Worm (Caenorhabditis elegans): ENCODE results near the gene lin-42.

The lin-42 gene

DNA sequence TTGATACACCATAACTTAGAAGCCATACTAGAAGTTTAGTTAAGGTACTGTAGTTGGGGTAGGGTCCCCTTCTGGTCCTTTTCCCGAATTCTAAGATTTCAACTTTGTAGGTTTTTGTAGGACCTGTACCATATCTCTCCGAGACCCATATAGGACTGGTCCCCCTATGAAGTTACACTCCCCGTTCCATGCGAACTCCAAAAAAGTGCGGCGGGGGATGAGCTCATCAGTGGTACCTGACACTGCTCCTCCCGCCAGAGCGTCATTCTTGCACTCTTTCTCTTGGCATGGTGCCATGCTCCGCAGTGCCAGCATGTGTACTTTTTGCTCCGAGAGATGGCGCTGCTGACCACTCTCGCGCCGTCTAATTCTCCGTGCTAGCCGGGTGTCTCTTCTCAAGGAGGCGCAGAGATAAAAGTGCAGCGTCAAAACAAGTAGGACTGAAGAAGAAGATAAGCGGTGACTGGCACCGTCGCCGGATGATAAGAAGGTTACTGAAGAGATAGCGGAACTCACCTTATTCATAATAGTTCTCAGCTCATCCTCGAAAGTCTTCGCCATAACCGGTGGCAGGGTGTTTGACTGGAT, 12.6 kb downstream of the lin-42 start:
- TF ChIP-seq tbx-7 (tag; optimal IDR thresholded peaks at IDR 0.05) (no peak), dve-1 (tag; optimal IDR thresholded peaks at IDR 0.05) (no peak), mec-3 (tag; optimal IDR thresholded peaks at IDR 0.05; ENCODE audit: borderline replicate concordance) (no peak), pat-9 (tag; optimal IDR thresholded peaks at IDR 0.05) (no peak), fax-1 (tag; optimal IDR thresholded peaks at IDR 0.05) (no peak), tbx-2 (tag; optimal IDR thresholded peaks at IDR 0.05) (peak; percentile 18), ceh-48 (tag; optimal IDR thresholded peaks at IDR 0.05) (no peak), fkh-6 (tag; optimal IDR thresholded peaks at IDR 0.05) (no peak), Y22D7AL.16 (tag; optimal IDR thresholded peaks at IDR 0.05) (no peak), ceh-45 (GFP tag; IDR thresholded peaks at IDR 0.05) (no peak), unc-55 (GFP tag; optimal IDR thresholded peaks at IDR 0.05) (no peak), sox-2 (GFP tag; IDR thresholded peaks at IDR 0.05) (no peak), pqm-1 (tag; optimal IDR thresholded peaks at IDR 0.05) (no peak), dmd-4 (tag; optimal IDR thresholded peaks at IDR 0.05; ENCODE audit: borderline replicate concordance) (no peak), ceh-24 (tag; optimal IDR thresholded peaks at IDR 0.05) (no peak), F13H6.1 (tag; optimal IDR thresholded peaks at IDR 0.05) (peak; percentile 58), ceh-30 (tag; optimal IDR thresholded peaks at IDR 0.05) (no peak), rnt-1 (tag; optimal IDR thresholded peaks at IDR 0.05) (no peak), elt-2 (tag; optimal IDR thresholded peaks at IDR 0.05) (peak; percentile 59), pha-2 (tag; optimal IDR thresholded peaks at IDR 0.05) (no peak), ceh-18 (tag; optimal IDR thresholded peaks at IDR 0.05) (no peak), sdc-2 (tag; optimal IDR thresholded peaks at IDR 0.05) (no peak), ceh-9 (tag; optimal IDR thresholded peaks at IDR 0.05) (no peak), C08G9.2 (tag; optimal IDR thresholded peaks at IDR 0.05) (no peak)

DNA sequence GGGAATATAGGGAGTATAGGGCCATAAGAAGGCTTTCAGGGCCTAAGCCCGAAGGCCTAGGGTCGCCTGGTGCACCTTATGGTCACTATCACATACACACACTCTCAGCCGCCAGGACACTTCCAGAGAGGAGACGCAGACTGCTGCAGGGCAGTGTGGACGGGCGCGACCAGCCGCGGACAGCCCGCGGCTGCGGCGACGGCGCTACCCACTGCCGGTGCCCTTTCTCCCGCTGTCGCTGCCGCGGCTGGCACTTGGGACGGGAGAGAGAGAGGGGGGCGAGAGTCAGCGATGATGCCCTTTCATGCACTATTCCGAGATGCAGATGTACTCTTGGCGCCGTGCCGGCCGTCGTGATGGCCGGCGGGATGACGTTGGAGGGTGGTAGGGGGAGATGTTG, 14.3 kb downstream of the lin-42 start:
- TF ChIP-seq ttx-3 (tag; optimal IDR thresholded peaks at IDR 0.05) (no peak), gmeb-2 (tag; optimal IDR thresholded peaks at IDR 0.05) (no peak), ceh-18 (tag; optimal IDR thresholded peaks at IDR 0.05) (no peak), ceh-34 (tag; optimal IDR thresholded peaks at IDR 0.05) (peak; percentile 47), eyg-1 (tag; optimal IDR thresholded peaks at IDR 0.05) (no peak), hlh-15 (tag; optimal IDR thresholded peaks at IDR 0.05) (no peak), sdc-2 (tag; optimal IDR thresholded peaks at IDR 0.05) (peak; percentile 52), sox-2 (GFP tag; IDR thresholded peaks at IDR 0.05) (no peak), odd-2 (tag; optimal IDR thresholded peaks at IDR 0.05) (no peak), hlh-6 (tag; optimal IDR thresholded peaks at IDR 0.05) (peak; percentile 67), dmd-4 (tag; optimal IDR thresholded peaks at IDR 0.05; ENCODE audit: borderline replicate concordance) (no peak), rnt-1 (tag; optimal IDR thresholded peaks at IDR 0.05) (peak; percentile 64), pha-4 (tag; optimal IDR thresholded peaks at IDR 0.05) (no peak), dve-1 (tag; optimal IDR thresholded peaks at IDR 0.05) (no peak), pha-2 (tag; optimal IDR thresholded peaks at IDR 0.05) (peak; percentile 4), tbx-2 (tag; optimal IDR thresholded peaks at IDR 0.05) (peak; percentile 28), elt-4 (tag; optimal IDR thresholded peaks at IDR 0.05) (peak; percentile 66), sox-4 (tag; optimal IDR thresholded peaks at IDR 0.05) (peak; percentile 50), ceh-14 (tag; optimal IDR thresholded peaks at IDR 0.05) (peak; percentile 45), F13H6.1 (tag; optimal IDR thresholded peaks at IDR 0.05) (peak; percentile 61), lin-11 (tag; optimal IDR thresholded peaks at IDR 0.05) (no peak), fkh-6 (tag; optimal IDR thresholded peaks at IDR 0.05) (peak; percentile 5), syd-9 (tag; optimal IDR thresholded peaks at IDR 0.05) (no peak), K09A11.1 (tag; optimal IDR thresholded peaks at IDR 0.05; ENCODE audit: insufficient read depth) (no peak), ceh-45 (GFP tag; IDR thresholded peaks at IDR 0.05) (no peak), C38D4.7 (GFP tag; optimal IDR thresholded peaks at IDR 0.05) (no peak), fax-1 (tag; optimal IDR thresholded peaks at IDR 0.05) (no peak), ets-4 (tag; optimal IDR thresholded peaks at IDR 0.05) (peak; percentile 30), ceh-30 (tag; optimal IDR thresholded peaks at IDR 0.05) (no peak), tbx-7 (tag; optimal IDR thresholded peaks at IDR 0.05) (no peak), elt-2 (tag; optimal IDR thresholded peaks at IDR 0.05) (no peak), nhr-11 (tag; optimal IDR thresholded peaks at IDR 0.05) (no peak), pros-1 (tag; optimal IDR thresholded peaks at IDR 0.05) (no peak), unc-3 (GFP tag; conservative IDR thresholded peaks at IDR 0.05) (no peak), unc-3 (tag; optimal IDR thresholded peaks at IDR 0.05) (no peak), ref-2 (tag; optimal IDR thresholded peaks at IDR 0.05) (peak; percentile 36), mec-3 (tag; optimal IDR thresholded peaks at IDR 0.05; ENCODE audit: borderline replicate concordance) (peak; percentile 19), unc-55 (GFP tag; optimal IDR thresholded peaks at IDR 0.05) (no peak), ceh-31 (tag; optimal IDR thresholded peaks at IDR 0.05) (peak; percentile 9), K02D7.2 (tag; optimal IDR thresholded peaks at IDR 0.05) (no peak), ama-1 (optimal IDR thresholded peaks at IDR 0.05) (no peak)

Measured in whole organism, late embryonic.